Worm (Caenorhabditis elegans) whole organism, mixed stage, embryonic: Measurements from ENCODE around the gene mks-5.

Experiments used
- bed-3 ChIP-seq: fragments of 200-800 bp; sonication (Bioruptor generic); optimal IDR thresholded peaks from 3 replicates; lab custom pipeline; 2018; ENCODE audit warnings: mild to moderate bottlenecking, missing genetic modification characterization, moderate library complexity, missing compliant biosample characterization
- ceh-43 ChIP-seq: fragments of 200-800 bp; sonication (Bioruptor generic); optimal IDR thresholded peaks from 2 replicates; lab custom pipeline; 2018; ENCODE audit warnings: mild to moderate bottlenecking, missing genetic modification characterization, moderate library complexity, missing compliant biosample characterization
- drap-1 ChIP-seq: fragments of 200-800 bp; sonication (Bioruptor generic); optimal IDR thresholded peaks from 3 replicates; lab custom pipeline; 2018; ENCODE audit warnings: mild to moderate bottlenecking, missing genetic modification characterization, missing compliant biosample characterization
- elt-3 ChIP-seq: fragments of 150-350 bp; optimal IDR thresholded peaks from 2 replicates; lab custom pipeline; 2014; ENCODE audit warnings: missing biosample characterization, missing genetic modification characterization
- lin-13 ChIP-seq: fragments of 150-350 bp; optimal IDR thresholded peaks from 2 replicates; lab custom pipeline; 2014; ENCODE audit warnings: missing biosample characterization, missing genetic modification characterization
- nhr-12 ChIP-seq: fragments of 150-350 bp; optimal IDR thresholded peaks from 2 replicates; lab custom pipeline; 2014; ENCODE audit warnings: missing biosample characterization, missing genetic modification characterization
- nhr-2 ChIP-seq: fragments of 150-350 bp; optimal IDR thresholded peaks from 2 replicates; lab custom pipeline; 2014; ENCODE audit warnings: missing biosample characterization, missing genetic modification characterization
- nhr-237 ChIP-seq: fragments of 150-350 bp; optimal IDR thresholded peaks from 2 replicates; lab custom pipeline; 2014; ENCODE audit warnings: missing biosample characterization, missing genetic modification characterization
- nhr-76 ChIP-seq: sonication (generic microtip); optimal IDR thresholded peaks from 2 replicates; lab custom pipeline; 2017; ENCODE audit warnings: missing biosample characterization, missing genetic modification characterization
- pha-4 ChIP-seq: fragments of 150-350 bp; optimal IDR thresholded peaks from 2 replicates; lab custom pipeline; 2018; ENCODE audit warnings: missing biosample characterization, missing genetic modification reagents, missing genetic modification characterization
- snpc-4 ChIP-seq: fragments of 150-350 bp; optimal IDR thresholded peaks from 2 replicates; lab custom pipeline; 2014; ENCODE audit warnings: missing biosample characterization, missing genetic modification characterization
- zip-8 ChIP-seq: fragments of 150-350 bp; optimal IDR thresholded peaks from 2 replicates; lab custom pipeline; 2014; ENCODE audit warnings: missing biosample characterization, missing genetic modification characterization

ce11 chrII:10769291-10769690 lies 49.3 kb downstream of the mks-5 start:
- TF ChIP-seq snpc-4 (tag; lab: Kevin White, UChicago), result no peak
- TF ChIP-seq bed-3 (GFP tag; lab: Kevin White, UChicago), result no peak
- TF ChIP-seq zip-8 (tag; lab: Kevin White, UChicago), result no peak
- no peak for TF ChIP-seq nhr-12 (tag; lab: Kevin White, UChicago)
- no peak for TF ChIP-seq nhr-76 (tag; lab: Kevin White, UChicago)
- no peak for TF ChIP-seq ceh-43 (GFP tag; lab: Kevin White, UChicago)
- no peak for TF ChIP-seq drap-1
- TF ChIP-seq nhr-2 (tag; lab: Kevin White, UChicago), result no peak
- no peak for TF ChIP-seq pha-4 (tag; lab: Kevin White, UChicago)
- TF ChIP-seq nhr-237, result no peak
- TF ChIP-seq lin-13 (tag; lab: Kevin White, UChicago), result no peak
- no peak for TF ChIP-seq elt-3
